Fruit fly (Drosophila melanogaster) whole organism, embryonic: Measurements from ENCODE around the gene Rab3-GEF.

ENCODE experiments used
- B-H1 ChIP-seq: fragments of 200-800 bp; sonication (Bioruptor generic); IDR thresholded peaks from 3 replicates; pipeline ENCODE4 v1.3.6; 2022; ENCODE audit warnings: missing biosample characterization, missing genetic modification characterization
- Bteb2 ChIP-seq: fragments of 200-800 bp; sonication (Bioruptor generic); optimal IDR thresholded peaks from 2 replicates; lab custom pipeline; 2016; ENCODE audit warnings: missing biosample characterization, missing genetic modification characterization
- C15 ChIP-seq: fragments of 200-800 bp; sonication (Bioruptor generic); IDR thresholded peaks from 3 replicates; pipeline ENCODE4 v1.3.6; 2022; ENCODE audit warnings: missing biosample characterization, missing genetic modification characterization
- CG10366 ChIP-seq: fragments of 200-800 bp; sonication (Bioruptor generic); IDR thresholded peaks from 2 replicates; pipeline ENCODE4 v1.3.6; 2022; ENCODE audit warnings: missing biosample characterization, missing genetic modification characterization
- CG12071 ChIP-seq: fragments of 200-800 bp; sonication (Bioruptor generic); optimal IDR thresholded peaks from 3 replicates; lab custom pipeline; 2018; ENCODE audit warnings: missing biosample characterization, mild to moderate bottlenecking, missing genetic modification characterization
- CG12391 ChIP-seq: fragments of 200-800 bp; sonication (Bioruptor generic); optimal IDR thresholded peaks from 3 replicates; lab custom pipeline; 2018; ENCODE audit warnings: missing biosample characterization, mild to moderate bottlenecking, missing genetic modification characterization, moderate library complexity
- CG13296 ChIP-seq: fragments of 200-800 bp; sonication (Bioruptor generic); optimal IDR thresholded peaks from 3 replicates; lab custom pipeline; 2018; ENCODE audit warnings: missing biosample characterization, mild to moderate bottlenecking, missing genetic modification characterization
- CG13894 ChIP-seq: fragments of 200-800 bp; sonication (Bioruptor generic); optimal IDR thresholded peaks from 3 replicates; lab custom pipeline; 2018; ENCODE audit warnings: missing biosample characterization, mild to moderate bottlenecking, missing genetic modification characterization, moderate library complexity
- CG14014 ChIP-seq: fragments of 200-800 bp; sonication (Bioruptor generic); IDR thresholded peaks from 2 replicates; pipeline ENCODE4 v1.3.6; 2022; ENCODE audit warnings: missing biosample characterization, missing genetic modification characterization
- CG15269 ChIP-seq: fragments of 200-800 bp; sonication (Bioruptor generic); optimal IDR thresholded peaks from 2 replicates; lab custom pipeline; 2018; ENCODE audit warnings: missing biosample characterization, mild to moderate bottlenecking, missing genetic modification characterization, moderate library complexity
- CG1529 ChIP-seq: fragments of 200-800 bp; sonication (Bioruptor generic); optimal IDR thresholded peaks from 3 replicates; lab custom pipeline; 2018; ENCODE audit warnings: missing biosample characterization, missing genetic modification characterization
- CG16815 ChIP-seq: fragments of 200-800 bp; sonication (Bioruptor generic); optimal IDR thresholded peaks from 3 replicates; lab custom pipeline; 2017; ENCODE audit warnings: missing biosample characterization, mild to moderate bottlenecking, missing genetic modification characterization
- CG18262 ChIP-seq: fragments of 200-800 bp; optimal IDR thresholded peaks from 3 replicates; lab custom pipeline; 2019; ENCODE audit warnings: missing biosample characterization, mild to moderate bottlenecking, missing genetic modification characterization, moderate library complexity
- CG18476 ChIP-seq: fragments of 200-800 bp; sonication (Bioruptor generic); optimal IDR thresholded peaks from 2 replicates; lab custom pipeline; 2016; ENCODE audit warnings: missing biosample characterization, mild to moderate bottlenecking, missing genetic modification characterization
- CG2889 ChIP-seq: fragments of 200-800 bp; sonication (Bioruptor generic); IDR thresholded peaks from 3 replicates; pipeline ENCODE4 v1.3.6; 2022; ENCODE audit warnings: missing biosample characterization, missing genetic modification characterization
- CG31388 ChIP-seq: fragments of 200-800 bp; sonication (Bioruptor generic); optimal IDR thresholded peaks from 2 replicates; lab custom pipeline; 2016; ENCODE audit warnings: missing biosample characterization, missing genetic modification characterization
- CG32532 ChIP-seq: fragments of 200-800 bp; sonication (Bioruptor generic); IDR thresholded peaks from 2 replicates; pipeline ENCODE4 v1.3.6; 2022; ENCODE audit warnings: missing biosample characterization, missing genetic modification characterization
- CG3995 ChIP-seq: fragments of 200-800 bp; sonication (Bioruptor generic); optimal IDR thresholded peaks from 3 replicates; lab custom pipeline; 2016; ENCODE audit warnings: missing biosample characterization, missing genetic modification characterization
- CG5953 ChIP-seq: fragments of 200-800 bp; sonication (Bioruptor generic); IDR thresholded peaks from 2 replicates; pipeline ENCODE4 v1.3.6; 2022; ENCODE audit warnings: missing biosample characterization, missing genetic modification characterization
- CG6791 ChIP-seq: fragments of 200-800 bp; sonication (Bioruptor generic); IDR thresholded peaks from 3 replicates; pipeline ENCODE4 v1.3.6; 2022; ENCODE audit warnings: missing biosample characterization, missing genetic modification characterization; ENCODE audit not compliant: partially characterized antibody
- CG6813 ChIP-seq: fragments of 200-800 bp; sonication (Bioruptor generic); optimal IDR thresholded peaks from 2 replicates; lab custom pipeline; 2017; ENCODE audit warnings: missing biosample characterization, missing genetic modification characterization, mild to moderate bottlenecking, moderate library complexity, missing genetic modification reagents
- CG7745 ChIP-seq: fragments of 200-800 bp; sonication (Bioruptor generic); optimal IDR thresholded peaks from 2 replicates; lab custom pipeline; 2018; ENCODE audit warnings: missing biosample characterization, mild to moderate bottlenecking, missing genetic modification characterization, moderate library complexity
- CG7839 ChIP-seq: fragments of 200-800 bp; sonication (Bioruptor generic); optimal IDR thresholded peaks from 3 replicates; lab custom pipeline; 2018; ENCODE audit warnings: missing biosample characterization, mild to moderate bottlenecking, missing genetic modification characterization, moderate library complexity
- CG9609 ChIP-seq: fragments of 200-800 bp; sonication (Bioruptor generic); optimal IDR thresholded peaks from 3 replicates; lab custom pipeline; 2016; ENCODE audit warnings: missing biosample characterization, missing genetic modification characterization
- CG9797 ChIP-seq: fragments of 200-800 bp; sonication (Bioruptor generic); optimal IDR thresholded peaks from 3 replicates; lab custom pipeline; 2018; ENCODE audit warnings: missing biosample characterization, mild to moderate bottlenecking, missing genetic modification characterization
- CG9932 ChIP-seq: fragments of 200-800 bp; sonication (Bioruptor generic); IDR thresholded peaks from 2 replicates; pipeline ENCODE4 v1.3.6; 2022; ENCODE audit warnings: missing biosample characterization, missing genetic modification characterization
- Gsc ChIP-seq: fragments of 200-800 bp; sonication (Bioruptor generic); IDR thresholded peaks from 2 replicates; pipeline ENCODE4 v1.3.6; 2022; ENCODE audit warnings: missing biosample characterization, missing genetic modification characterization
- Gug ChIP-seq: fragments of 200-800 bp; sonication (Bioruptor generic); IDR thresholded peaks from 4 replicates; pipeline ENCODE4 v1.3.6; 2022; ENCODE audit warnings: missing biosample characterization, missing genetic modification characterization
- Lhr ChIP-seq: fragments of 200-800 bp; sonication (Bioruptor generic); optimal IDR thresholded peaks from 3 replicates; lab custom pipeline; 2017; ENCODE audit warnings: mild to moderate bottlenecking, missing biosample characterization, missing genetic modification reagents, missing genetic modification characterization
- Meics ChIP-seq: fragments of 200-800 bp; sonication (Bioruptor generic); optimal IDR thresholded peaks from 2 replicates; lab custom pipeline; 2017; ENCODE audit warnings: missing biosample characterization, mild to moderate bottlenecking, missing genetic modification characterization
- Myb ChIP-seq: fragments of 200-800 bp; sonication (Bioruptor generic); optimal IDR thresholded peaks from 2 replicates; lab custom pipeline; 2016; ENCODE audit warnings: missing biosample characterization, missing genetic modification characterization
- NC2β ChIP-seq: fragments of 200-800 bp; sonication (Bioruptor generic); optimal IDR thresholded peaks from 2 replicates; lab custom pipeline; 2016; ENCODE audit warnings: missing biosample characterization, missing genetic modification characterization
- NK7.1 ChIP-seq: fragments of 200-800 bp; sonication (Bioruptor generic); optimal IDR thresholded peaks from 3 replicates; lab custom pipeline; 2016; ENCODE audit warnings: missing biosample characterization, missing genetic modification characterization
- Nf-YC ChIP-seq: fragments of 200-800 bp; optimal IDR thresholded peaks from 3 replicates; lab custom pipeline; 2019; ENCODE audit warnings: missing biosample characterization, mild to moderate bottlenecking, missing genetic modification characterization, moderate library complexity
- Tbp ChIP-seq: fragments of >200 bp; optimal IDR thresholded peaks from 2 replicates; lab custom pipeline; 2018; ENCODE audit warnings: missing biosample characterization, missing genetic modification characterization
- abd-A ChIP-seq: fragments of 200-800 bp; sonication (Bioruptor generic); optimal IDR thresholded peaks from 3 replicates; lab custom pipeline; 2019; ENCODE audit warnings: missing biosample characterization, mild to moderate bottlenecking, missing genetic modification characterization, moderate library complexity
- cad ChIP-seq: fragments of >200 bp; optimal IDR thresholded peaks from 2 replicates; lab custom pipeline; 2017; ENCODE audit warnings: missing biosample characterization, missing genetic modification characterization
- fd96Cb ChIP-seq: fragments of 200-800 bp; sonication (Bioruptor generic); optimal IDR thresholded peaks from 2 replicates; lab custom pipeline; 2018; ENCODE audit warnings: missing biosample characterization, mild to moderate bottlenecking, missing genetic modification characterization, moderate library complexity
- gt ChIP-seq: fragments of 200-800 bp; sonication (Bioruptor generic); IDR thresholded peaks from 2 replicates; pipeline ENCODE4 v1.3.6; 2022; ENCODE audit warnings: missing biosample characterization, missing genetic modification characterization
- hth ChIP-seq: fragments of >200 bp; optimal IDR thresholded peaks from 2 replicates; lab custom pipeline; 2017; ENCODE audit warnings: inconsistent platforms
- kah ChIP-seq: fragments of 200-800 bp; sonication (Bioruptor generic); optimal IDR thresholded peaks from 2 replicates; lab custom pipeline; 2018; ENCODE audit warnings: missing biosample characterization, mild to moderate bottlenecking, missing genetic modification characterization
- lab ChIP-seq: fragments of 200-800 bp; sonication (Bioruptor generic); optimal IDR thresholded peaks from 3 replicates; lab custom pipeline; 2017; ENCODE audit warnings: missing biosample characterization, missing genetic modification characterization, mild to moderate bottlenecking, moderate library complexity, missing genetic modification reagents
- mirr ChIP-seq: fragments of 200-800 bp; sonication (Bioruptor generic); optimal IDR thresholded peaks from 3 replicates; lab custom pipeline; 2018; ENCODE audit warnings: missing biosample characterization, mild to moderate bottlenecking, missing genetic modification characterization
- row ChIP-seq: fragments of 200-800 bp; sonication (Bioruptor generic); IDR thresholded peaks from 3 replicates; pipeline ENCODE4 v1.3.6; 2022; ENCODE audit warnings: missing biosample characterization, missing genetic modification characterization
- sens-2 ChIP-seq: fragments of 200-800 bp; sonication (Bioruptor generic); IDR thresholded peaks from 2 replicates; pipeline ENCODE4 v1.3.6; 2022; ENCODE audit warnings: missing biosample characterization, missing genetic modification characterization
- sqz ChIP-seq: fragments of 200-800 bp; sonication (Bioruptor generic); optimal IDR thresholded peaks from 3 replicates; lab custom pipeline; 2018; ENCODE audit warnings: missing biosample characterization, mild to moderate bottlenecking, missing genetic modification characterization
- tgo ChIP-seq: fragments of 200-800 bp; sonication (Bioruptor generic); IDR thresholded peaks from 3 replicates; pipeline ENCODE4 v1.3.6; 2022; ENCODE audit warnings: missing biosample characterization, missing genetic modification characterization
- twi ChIP-seq: fragments of 200-800 bp; optimal IDR thresholded peaks from 2 replicates; lab custom pipeline; 2019; ENCODE audit warnings: missing biosample characterization, mild to moderate bottlenecking, missing genetic modification characterization, moderate library complexity
- zfh2 ChIP-seq: fragments of 200-800 bp; sonication (Bioruptor generic); optimal IDR thresholded peaks from 2 replicates; lab custom pipeline; 2016; ENCODE audit warnings: missing biosample characterization, missing genetic modification characterization

Gene Rab3-GEF

dm6 chrX:15138994-15139863 lies 49.7 kb downstream of the Rab3-GEF start, which contains the start of gene RpL37-1 (continued):
- peak; percentile 15; the same call in 2 of the 3 replicates for TF ChIP-seq B-H1
- TF ChIP-seq CG7839, result peak; percentile 54
- peak; percentile 56 for TF ChIP-seq mirr (GFP tag; lab: Kevin White, UChicago)
- TF ChIP-seq Nf-YC (tag; lab: Kevin White, UChicago), result peak; percentile 32
- TF ChIP-seq Myb (GFP tag; lab: Kevin White, UChicago), result peak; percentile 57
- no peak for TF ChIP-seq C15 (GFP tag; lab: Robert Waterston, UW)
- TF ChIP-seq CG18262 (tag; lab: Kevin White, UChicago), result peak; percentile 39
- TF ChIP-seq CG31388, result no peak
- peak; percentile 95 for TF ChIP-seq CG9797 (GFP tag; lab: Kevin White, UChicago)
- TF ChIP-seq Bteb2, result no peak
- TF ChIP-seq kah (GFP tag; lab: Kevin White, UChicago), result peak; percentile 44
- TF ChIP-seq CG10366 (GFP tag; lab: Robert Waterston, UW), result peak; percentile 55
- no peak for TF ChIP-seq CG5953 (GFP tag; lab: Robert Waterston, UW)
- peak; percentile 36 for TF ChIP-seq CG3995 (GFP tag; lab: Kevin White, UChicago)
- peak; percentile 67 for TF ChIP-seq CG13296
- peak; percentile 96 for TF ChIP-seq Lhr (GFP tag; lab: Kevin White, UChicago)
- no peak for TF ChIP-seq Gsc
- no peak for TF ChIP-seq gt (GFP tag; lab: Robert Waterston, UW)
- TF ChIP-seq CG32532 (GFP tag; lab: Robert Waterston, UW), result peak; percentile 69
- peak; percentile 72 for TF ChIP-seq CG9609 (GFP tag; lab: Kevin White, UChicago)
- TF ChIP-seq CG1529 (GFP tag; lab: Kevin White, UChicago), result no peak
- TF ChIP-seq CG16815 (GFP tag; lab: Kevin White, UChicago), result peak; percentile 12
- TF ChIP-seq sens-2 (GFP tag; lab: Robert Waterston, UW), result 0 out of 2 replicates have a peak, but pooled peaks have one; percentile 49
- TF ChIP-seq NK7.1 (GFP tag; lab: Kevin White, UChicago), result no peak
- no peak for TF ChIP-seq hth (lab: Kevin White, UChicago)
- peak; percentile 60; the same call in 1 of the 2 replicates for TF ChIP-seq CG14014 (GFP tag; lab: Robert Waterston, UW)
- TF ChIP-seq CG9932 (GFP tag; lab: Robert Waterston, UW), result peak; percentile 74
- peak; percentile 47 for TF ChIP-seq sqz
- TF ChIP-seq fd96Cb (tag; lab: Kevin White, UChicago), result no peak
- TF ChIP-seq CG12071 (GFP tag; lab: Kevin White, UChicago), result peak; percentile 68
- TF ChIP-seq CG6791 (GFP tag; lab: Robert Waterston, UW), result peak; percentile 66; the same call in 2 of the 3 replicates
- TF ChIP-seq CG15269 (tag; lab: Kevin White, UChicago), result peak; percentile 51
- TF ChIP-seq zfh2 (GFP tag; lab: Kevin White, UChicago), result peak; percentile 65
- TF ChIP-seq Tbp (GFP tag; lab: Kevin White, UChicago), result no peak
- peak; percentile 61 for TF ChIP-seq CG12391 (tag; lab: Kevin White, UChicago)
- peak; percentile 33 for TF ChIP-seq CG13894
- TF ChIP-seq row (GFP tag; lab: Robert Waterston, UW), result peak; percentile 59
- TF ChIP-seq CG6813 (GFP tag; lab: Kevin White, UChicago), result peak; percentile 67
- no peak for TF ChIP-seq CG2889 (GFP tag; lab: Robert Waterston, UW)
- TF ChIP-seq Gug, result 0 out of 4 replicates have a peak, but pooled peaks have one; percentile 6
- peak; percentile 97 for TF ChIP-seq NC2β (GFP tag; lab: Kevin White, UChicago)
- TF ChIP-seq CG18476 (GFP tag; lab: Kevin White, UChicago), result no peak
- 0 out of 3 replicates have a peak, but pooled peaks have one; percentile 42 for TF ChIP-seq tgo
- TF ChIP-seq cad (GFP tag; lab: Kevin White, UChicago), result no peak
- TF ChIP-seq abd-A (tag; lab: Kevin White, UChicago), result no peak
- TF ChIP-seq CG7745 (tag; lab: Kevin White, UChicago), result no peak
- peak; percentile 76 for TF ChIP-seq lab
- TF ChIP-seq Meics (GFP tag; lab: Kevin White, UChicago), result peak; percentile 81
- TF ChIP-seq twi (tag; lab: Kevin White, UChicago), result peak; percentile 33
